Worm (Caenorhabditis elegans): ENCODE results near the gene plx-2.

ce11 chrII:14381450-14381849, 43.2 kb downstream of the plx-2 start, which contains the start of gene sdz-26:
- TF ChIP-seq lin-39 (tag; optimal IDR thresholded peaks at IDR 0.05) (no peak), nhr-11 (tag; optimal IDR thresholded peaks at IDR 0.05) (no peak), nhr-76 (tag; optimal IDR thresholded peaks at IDR 0.05) (no peak)

Measured in whole organism, L1 larva.